Worm (Caenorhabditis elegans): ENCODE measurements around the gene srh-118.

- TF ChIP-seq lin-26 (GFP tag; IDR thresholded peaks at IDR 0.05) (no peak), ets-4 (GFP tag; optimal IDR thresholded peaks at IDR 0.05) (no peak), nhr-80 (tag; optimal IDR thresholded peaks at IDR 0.05) (no peak), ama-1 (optimal IDR thresholded peaks at IDR 0.05) (no peak), ama-1 (GFP tag; optimal IDR thresholded peaks at IDR 0.05) (no peak), ekl-4 (GFP tag; IDR thresholded peaks at IDR 0.05) (no peak), unc-130 (GFP tag; optimal IDR thresholded peaks at IDR 0.05) (no peak), attf-3 (GFP tag; conservative IDR thresholded peaks at IDR 0.05) (no peak), hlh-26 (GFP tag; conservative IDR thresholded peaks at IDR 0.05) (no peak), F33H1.4 (GFP tag; IDR thresholded peaks at IDR 0.05) (no peak), aptf-2 (GFP tag; conservative IDR thresholded peaks at IDR 0.05) (no peak), athp-1 (tag; optimal IDR thresholded peaks at IDR 0.05) (no peak), efl-1 (GFP tag; optimal IDR thresholded peaks at IDR 0.05) (no peak), hsf-1 (GFP tag; IDR thresholded peaks at IDR 0.05) (no peak), ztf-25 (GFP tag; IDR thresholded peaks at IDR 0.05) (no peak)
These were observed 35.4 kb upstream of the srh-118 start, which contains the start of gene C18D4.4 for ce11 chrV:17531410-17531809.
